Worm (Caenorhabditis elegans) whole organism, L2 larva: Measurements from ENCODE around the gene T20B12.3.

Experiments used
- C34F6.9 ChIP-seq: fragments of 150-350 bp; optimal IDR thresholded peaks from 2 replicates; lab custom pipeline; 2014; ENCODE audit warnings: missing biosample characterization, missing genetic modification characterization
- elt-3 ChIP-seq: sonication (generic microtip); optimal IDR thresholded peaks from 2 replicates; lab custom pipeline; 2017; ENCODE audit warnings: missing biosample characterization, missing genetic modification characterization
- skn-1 ChIP-seq: sonication (generic microtip); optimal IDR thresholded peaks from 2 replicates; lab custom pipeline; 2017; ENCODE audit warnings: missing biosample characterization, missing genetic modification characterization

ce11 chrIII:7367012-7367760, 14.7 kb upstream of the T20B12.3 start, which contains the start of the genes T20B12.5 and T20B12.4:
- TF ChIP-seq C34F6.9 (tag; lab: Kevin White, UChicago) (no peak), skn-1 (tag; lab: Kevin White, UChicago) (no peak), elt-3 (tag; lab: Kevin White, UChicago) (no peak)
